Fruit fly (Drosophila melanogaster) Kc167 (cell line): Measurements from ENCODE around the gene CG9171.

Experiments used
- insv ChIP-seq: fragments of >200 bp; optimal IDR thresholded peaks from 3 replicates; lab custom pipeline; 2018; ENCODE audit warnings: missing external identifiers
- psq ChIP-seq: fragments of >200 bp; optimal IDR thresholded peaks from 2 replicates; lab custom pipeline; 2017; ENCODE audit warnings: missing external identifiers

- TF ChIP-seq psq (lab: Kevin White, UChicago): no peak
- no peak for TF ChIP-seq insv (lab: Kevin White, UChicago)
Measured at dm6 chr2L:5723859-5724475, 76.1 kb downstream of the CG9171 start.
